In the genomic region with DNA sequence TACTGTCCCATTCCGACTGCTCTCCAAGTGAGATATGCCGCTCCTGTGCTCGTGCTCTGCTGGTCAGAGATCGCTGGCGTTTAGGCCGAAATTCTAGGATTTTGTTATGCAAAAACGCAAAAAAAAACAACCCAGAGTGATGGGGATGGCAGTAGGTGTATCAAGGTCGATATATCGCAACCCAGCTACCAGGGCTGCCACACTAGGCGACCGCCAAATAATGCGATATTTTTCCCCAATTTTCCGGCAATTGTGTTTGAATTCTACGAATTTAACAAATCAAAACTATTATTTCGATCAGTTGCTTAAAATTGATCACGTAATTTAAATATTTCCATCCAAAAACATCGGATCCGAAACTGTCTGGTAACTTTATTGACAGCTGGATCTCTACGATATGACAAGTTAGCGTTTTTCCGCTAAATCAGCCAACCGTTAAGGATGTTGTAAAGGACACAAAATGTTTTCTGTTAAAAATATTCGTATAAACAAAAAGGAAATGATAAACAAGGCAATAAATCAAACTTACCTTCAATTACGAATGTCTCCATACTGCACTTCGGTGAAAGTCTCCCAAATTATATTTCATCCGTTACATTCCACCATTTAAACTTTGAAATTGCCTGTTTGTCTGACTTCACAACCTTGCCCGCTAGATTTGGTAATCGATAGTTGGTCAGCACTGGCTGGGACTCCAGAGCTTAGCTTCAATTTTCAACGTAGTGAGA, we compare ENCODE assay signal across 5 fruit fly cellular contexts.
A peak's percentile ranks its signal among the peaks of the same experiment; 100 is the strongest.
TF ChIP-seq lines count a peak whose summit lies in the region.

A gene (plus strand): TSS at position 678 of the 728 bp plus-strand sequence.

- no peak for TF ChIP-seq CTCF in whole organism, embryonic (GFP tag; optimal IDR thresholded peaks at IDR 0.05; lab: Kevin White, UChicago)

TF ChIP-seq in whole organism, adult, 20 proteins besides CTCF, POLR2A, EP300 and RAD21 (continues in another document):
- TF ChIP-seq toe (GFP tag; optimal IDR thresholded peaks at IDR 0.05; lab: Kevin White, UChicago) (no peak), Hr96 (GFP tag; optimal IDR thresholded peaks at IDR 0.05; lab: Kevin White, UChicago) (peak; percentile 90), tj (GFP tag; optimal IDR thresholded peaks at IDR 0.05; lab: Kevin White, UChicago) (peak; percentile 73), CG7101 (tag; optimal IDR thresholded peaks at IDR 0.05; lab: Kevin White, UChicago) (peak; percentile 60), Mnt (GFP tag; optimal IDR thresholded peaks at IDR 0.05; lab: Kevin White, UChicago) (peak; percentile 72), pad (GFP tag; optimal IDR thresholded peaks at IDR 0.05; lab: Kevin White, UChicago) (peak; percentile 47), CG5204 (GFP tag; optimal IDR thresholded peaks at IDR 0.05; lab: Kevin White, UChicago) (no peak), Crg-1 (GFP tag; optimal IDR thresholded peaks at IDR 0.05; lab: Kevin White, UChicago) (peak; percentile 52), cic (GFP tag; optimal IDR thresholded peaks at IDR 0.05; lab: Kevin White, UChicago) (no peak), CG33017 (tag; optimal IDR thresholded peaks at IDR 0.05; lab: Kevin White, UChicago) (peak; percentile 58), kay (GFP tag; lab: Kevin White, UChicago; ENCODE audit: borderline replicate concordance) (no peak), Clk (GFP tag; optimal IDR thresholded peaks at IDR 0.05; lab: Kevin White, UChicago) (peak; percentile 50), CG11617 (GFP tag; optimal IDR thresholded peaks at IDR 0.05; lab: Kevin White, UChicago) (peak; percentile 81), CG7045 (GFP tag; optimal IDR thresholded peaks at IDR 0.05; lab: Kevin White, UChicago) (peak; percentile 73), CG1620 (GFP tag; optimal IDR thresholded peaks at IDR 0.05; lab: Kevin White, UChicago) (peak; percentile 64), ovo (GFP tag; optimal IDR thresholded peaks at IDR 0.05; lab: Kevin White, UChicago) (peak; percentile 63)

TF ChIP-seq in whole organism, embryonic, 481 proteins besides CTCF, POLR2A, EP300 and RAD21 (continues in another document):
- TF ChIP-seq sima (GFP tag; optimal IDR thresholded peaks at IDR 0.05; lab: Kevin White, UChicago), result no peak
- TF ChIP-seq tap (tag; optimal IDR thresholded peaks at IDR 0.05; lab: Kevin White, UChicago), result no peak
- no peak; the same call in 1 of the 2 replicates for TF ChIP-seq CG32767 (GFP tag; IDR thresholded peaks at IDR 0.05; lab: Robert Waterston, UW)
- TF ChIP-seq ase (GFP tag; IDR thresholded peaks at IDR 0.05; lab: Robert Waterston, UW), result peak; percentile 53; the same call in 1 of the 3 replicates
- no peak for TF ChIP-seq lov (optimal IDR thresholded peaks at IDR 0.05; lab: Kevin White, UChicago)
- TF ChIP-seq lov (GFP tag; IDR thresholded peaks at IDR 0.05; lab: Robert Waterston, UW), result peak; percentile 66; the same call in 1 of the 3 replicates
- peak; percentile 96 for TF ChIP-seq Ets65A (GFP tag; lab: Kevin White, UChicago)
- TF ChIP-seq Asciz (GFP tag; optimal IDR thresholded peaks at IDR 0.05; lab: Kevin White, UChicago), result no peak
- TF ChIP-seq D19B (GFP tag; optimal IDR thresholded peaks at IDR 0.05; lab: Kevin White, UChicago), result peak; percentile 7
- no peak for TF ChIP-seq corto (GFP tag; optimal IDR thresholded peaks at IDR 0.05; lab: Kevin White, UChicago)
- TF ChIP-seq CG12155 (GFP tag; optimal IDR thresholded peaks at IDR 0.05; lab: Kevin White, UChicago), result peak; percentile 75
- peak; percentile 75 for TF ChIP-seq tgo (GFP tag; IDR thresholded peaks at IDR 0.05; lab: Robert Waterston, UW)
- TF ChIP-seq crol (GFP tag; IDR thresholded peaks at IDR 0.05; lab: Robert Waterston, UW), result no peak; the same call in 1 of the 2 replicates
- TF ChIP-seq ato (GFP tag; IDR thresholded peaks at IDR 0.05; lab: Robert Waterston, UW; ENCODE audit: partially characterized antibody), result peak; percentile 86
- peak; percentile 50 for TF ChIP-seq CG3281 (GFP tag; optimal IDR thresholded peaks at IDR 0.05; lab: Kevin White, UChicago)
- no peak for TF ChIP-seq zf30C (GFP tag; optimal IDR thresholded peaks at IDR 0.05; lab: Kevin White, UChicago)

TF ChIP-seq in whole organism, prepupa, 60 proteins besides CTCF, POLR2A, EP300 and RAD21 (continues in another document):
- TF ChIP-seq Blimp-1 (GFP tag; optimal IDR thresholded peaks at IDR 0.05; lab: Kevin White, UChicago), result no peak
- TF ChIP-seq CG9139 (GFP tag; optimal IDR thresholded peaks at IDR 0.05; lab: Kevin White, UChicago), result no peak
- TF ChIP-seq CG3919 (GFP tag; optimal IDR thresholded peaks at IDR 0.05; lab: Kevin White, UChicago), result peak; percentile 58
- peak; percentile 75 for TF ChIP-seq achi (GFP tag; optimal IDR thresholded peaks at IDR 0.05; lab: Kevin White, UChicago)
- peak; percentile 64 for TF ChIP-seq Met (GFP tag; optimal IDR thresholded peaks at IDR 0.05; lab: Kevin White, UChicago)
- TF ChIP-seq CG15336 (GFP tag; IDR thresholded peaks at IDR 0.05; lab: Robert Waterston, UW), result peak; percentile 46; the same call in 1 of the 2 replicates
- TF ChIP-seq Gug (GFP tag; IDR thresholded peaks at IDR 0.05; lab: Robert Waterston, UW), result peak; percentile 62
- peak; percentile 73 for TF ChIP-seq Sox102F (GFP tag; optimal IDR thresholded peaks at IDR 0.05; lab: Kevin White, UChicago)
- TF ChIP-seq Smox (GFP tag; optimal IDR thresholded peaks at IDR 0.05; lab: Kevin White, UChicago), result no peak
- TF ChIP-seq eg (GFP tag; IDR thresholded peaks at IDR 0.05; lab: Robert Waterston, UW), result peak; percentile 78
- TF ChIP-seq pdm3 (GFP tag; optimal IDR thresholded peaks at IDR 0.05; lab: Kevin White, UChicago), result peak; percentile 68
- peak; percentile 67 for TF ChIP-seq CG32006 (GFP tag; optimal IDR thresholded peaks at IDR 0.05; lab: Kevin White, UChicago)
- peak; percentile 58 for TF ChIP-seq CG7368 (GFP tag; optimal IDR thresholded peaks at IDR 0.05; lab: Kevin White, UChicago)
- no peak for TF ChIP-seq CG11762 (GFP tag; optimal IDR thresholded peaks at IDR 0.05; lab: Kevin White, UChicago; ENCODE audit: insufficient read depth)
- TF ChIP-seq CG8319 (GFP tag; optimal IDR thresholded peaks at IDR 0.05; lab: Kevin White, UChicago), result peak; percentile 48
- peak; percentile 75 for TF ChIP-seq esn (GFP tag; optimal IDR thresholded peaks at IDR 0.05; lab: Kevin White, UChicago)
- peak; percentile 50 for TF ChIP-seq CG6792 (GFP tag; optimal IDR thresholded peaks at IDR 0.05; lab: Kevin White, UChicago)

TF ChIP-seq in whole organism, pupa, 21 proteins besides CTCF, POLR2A, EP300 and RAD21 (continues in another document):
- TF ChIP-seq Pif1B (GFP tag; optimal IDR thresholded peaks at IDR 0.05; lab: Kevin White, UChicago), result no peak
- peak; percentile 78 for TF ChIP-seq CG32121 (GFP tag; IDR thresholded peaks at IDR 0.05; lab: Robert Waterston, UW)
- peak; percentile 49 for TF ChIP-seq CG34367 (tag; optimal IDR thresholded peaks at IDR 0.05; lab: Kevin White, UChicago)
- TF ChIP-seq CG8159 (tag; optimal IDR thresholded peaks at IDR 0.05; lab: Kevin White, UChicago), result peak; percentile 57
- no peak for TF ChIP-seq D1 (tag; optimal IDR thresholded peaks at IDR 0.05; lab: Kevin White, UChicago)
- TF ChIP-seq CG12605 (GFP tag; IDR thresholded peaks at IDR 0.05; lab: Robert Waterston, UW), result no peak
- TF ChIP-seq EcR (GFP tag; optimal IDR thresholded peaks at IDR 0.05; lab: Kevin White, UChicago), result no peak
- TF ChIP-seq CG13204 (GFP tag; optimal IDR thresholded peaks at IDR 0.05; lab: Kevin White, UChicago), result no peak
- TF ChIP-seq fd96Ca (GFP tag; IDR thresholded peaks at IDR 0.05; lab: Robert Waterston, UW), result peak; percentile 86
- TF ChIP-seq Pif1A (GFP tag; optimal IDR thresholded peaks at IDR 0.05; lab: Kevin White, UChicago), result no peak
- peak; percentile 34; the same call in 1 of the 2 replicates for TF ChIP-seq CG10348 (GFP tag; IDR thresholded peaks at IDR 0.05; lab: Robert Waterston, UW)
- TF ChIP-seq rn (GFP tag; IDR thresholded peaks at IDR 0.05; lab: Robert Waterston, UW), result no peak
- TF ChIP-seq CG4496 (GFP tag; IDR thresholded peaks at IDR 0.05; lab: Robert Waterston, UW), result peak; percentile 73
- no peak for TF ChIP-seq gl (tag; optimal IDR thresholded peaks at IDR 0.05; lab: Kevin White, UChicago)
- peak; percentile 72 for TF ChIP-seq Ets98B (GFP tag; IDR thresholded peaks at IDR 0.05; lab: Robert Waterston, UW)
- TF ChIP-seq CG9948 (tag; optimal IDR thresholded peaks at IDR 0.05; lab: Kevin White, UChicago), result peak; percentile 57
- TF ChIP-seq CG17806 (tag; optimal IDR thresholded peaks at IDR 0.05; lab: Kevin White, UChicago), result peak; percentile 60
- peak; percentile 39 for TF ChIP-seq Snoo (tag; optimal IDR thresholded peaks at IDR 0.05; lab: Kevin White, UChicago)
- peak; percentile 38 for TF ChIP-seq CG8301 (tag; optimal IDR thresholded peaks at IDR 0.05; lab: Kevin White, UChicago)

TF ChIP-seq in whole organism, wandering third instar larva, 38 proteins besides CTCF, POLR2A, EP300 and RAD21 (continues in another document):
- TF ChIP-seq brk (GFP tag; optimal IDR thresholded peaks at IDR 0.05; lab: Kevin White, UChicago) (no peak), woc (GFP tag; optimal IDR thresholded peaks at IDR 0.05; lab: Kevin White, UChicago) (peak; percentile 89), Myc (optimal IDR thresholded peaks at IDR 0.05; lab: Kevin White, UChicago) (peak; percentile 91), CG9705 (GFP tag; optimal IDR thresholded peaks at IDR 0.05; lab: Kevin White, UChicago) (peak; percentile 48), rgr (GFP tag; optimal IDR thresholded peaks at IDR 0.05; lab: Kevin White, UChicago) (peak; percentile 65), ey (GFP tag; optimal IDR thresholded peaks at IDR 0.05; lab: Kevin White, UChicago) (peak; percentile 64), dsf (GFP tag; optimal IDR thresholded peaks at IDR 0.05; lab: Kevin White, UChicago; ENCODE audit: borderline replicate concordance) (peak; percentile 62), dl (GFP tag; optimal IDR thresholded peaks at IDR 0.05; lab: Kevin White, UChicago; ENCODE audit: insufficient read depth in 1 of 2, partially characterized antibody in 2 of 2) (no peak), HLH106 (tag; optimal IDR thresholded peaks at IDR 0.05; lab: Kevin White, UChicago) (peak; percentile 70), sv (GFP tag; optimal IDR thresholded peaks at IDR 0.05; lab: Kevin White, UChicago) (peak; percentile 36), Hnf4 (GFP tag; optimal IDR thresholded peaks at IDR 0.05; lab: Kevin White, UChicago) (peak; percentile 63), tai (GFP tag; optimal IDR thresholded peaks at IDR 0.05; lab: Kevin White, UChicago) (no peak), GATAd (GFP tag; optimal IDR thresholded peaks at IDR 0.05; lab: Kevin White, UChicago) (peak; percentile 51), CG32264 (GFP tag; optimal IDR thresholded peaks at IDR 0.05; lab: Kevin White, UChicago) (no peak), Hr78 (GFP tag; optimal IDR thresholded peaks at IDR 0.05; lab: Kevin White, UChicago) (no peak), Sp1 (GFP tag; optimal IDR thresholded peaks at IDR 0.05; lab: Kevin White, UChicago) (peak; percentile 60), OdsH (GFP tag; optimal IDR thresholded peaks at IDR 0.05; lab: Kevin White, UChicago) (peak; percentile 27), Abd-B (GFP tag; optimal IDR thresholded peaks at IDR 0.05; lab: Kevin White, UChicago) (no peak), Dif (GFP tag; optimal IDR thresholded peaks at IDR 0.05; lab: Kevin White, UChicago; ENCODE audit: partially characterized antibody) (no peak), lola (GFP tag; optimal IDR thresholded peaks at IDR 0.05; lab: Kevin White, UChicago) (no peak), Jra (GFP tag; optimal IDR thresholded peaks at IDR 0.05; lab: Kevin White, UChicago) (peak; percentile 65)
